Fruit fly (Drosophila melanogaster): ENCODE data around the gene Plp.
A peak's percentile ranks its signal among the peaks of the same experiment; 100 is the strongest.

Gene Plp

DNA sequence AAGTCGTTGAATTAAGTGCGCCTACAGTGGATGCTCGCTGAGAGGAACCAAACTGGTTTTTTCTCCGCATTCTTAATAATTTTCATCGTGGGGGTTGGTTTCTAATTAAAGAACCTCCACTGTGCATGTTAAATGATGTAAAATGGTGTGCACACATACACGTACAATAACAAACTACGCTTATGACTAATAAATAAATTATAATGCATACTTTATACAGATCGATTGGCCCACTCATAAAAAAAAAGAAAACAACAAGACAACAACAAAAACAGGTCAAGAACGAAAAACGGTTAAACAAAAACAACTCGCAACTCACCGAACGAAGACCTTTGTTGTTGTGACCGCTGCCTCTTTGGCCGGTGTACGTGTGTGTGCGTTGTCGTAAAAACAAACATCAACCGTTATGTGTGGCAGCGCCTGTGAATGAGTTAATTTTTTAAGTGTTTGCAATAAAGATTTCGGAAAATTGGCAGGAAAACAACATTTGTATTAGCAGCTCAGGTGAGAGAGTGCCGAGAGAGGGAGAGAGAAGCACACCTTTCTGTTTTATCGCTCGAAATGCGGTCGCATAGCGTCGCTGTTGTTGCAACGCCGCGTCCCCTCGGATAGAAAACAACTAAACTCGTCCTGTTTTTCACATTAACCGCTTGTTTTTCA, 465 bp downstream of the Plp start (continued):
- no peak for TF ChIP-seq CG14667 (GFP tag; IDR thresholded peaks at IDR 0.05)
- TF ChIP-seq CG15696 (tag; optimal IDR thresholded peaks at IDR 0.05), result no peak
- TF ChIP-seq CG10565 (GFP tag; optimal IDR thresholded peaks at IDR 0.05), result no peak
- TF ChIP-seq CG2712 (tag; optimal IDR thresholded peaks at IDR 0.05), result peak; percentile 19
- TF ChIP-seq Trl (optimal IDR thresholded peaks at IDR 0.05), result peak; percentile 64 to 71
- TF ChIP-seq Trl (GFP tag; optimal IDR thresholded peaks at IDR 0.05), result no peak
- no peak for TF ChIP-seq Oaz (GFP tag; IDR thresholded peaks at IDR 0.05)
- TF ChIP-seq ftz-f1 (GFP tag; optimal IDR thresholded peaks at IDR 0.05), result no peak
- no peak for TF ChIP-seq CG33557 (GFP tag; optimal IDR thresholded peaks at IDR 0.05)
- no peak for TF ChIP-seq CG16779 (GFP tag; IDR thresholded peaks at IDR 0.05)
- no peak for TF ChIP-seq CG16863 (GFP tag; optimal IDR thresholded peaks at IDR 0.05)
- no peak for TF ChIP-seq salm (tag; optimal IDR thresholded peaks at IDR 0.05)
- no peak for TF ChIP-seq HLH54F (GFP tag; optimal IDR thresholded peaks at IDR 0.05)
- no peak for TF ChIP-seq br (optimal IDR thresholded peaks at IDR 0.05)
- TF ChIP-seq CG13424 (tag; optimal IDR thresholded peaks at IDR 0.05), result no peak
- TF ChIP-seq Hr78 (GFP tag; optimal IDR thresholded peaks at IDR 0.05), result no peak
- no peak for TF ChIP-seq CG8388 (GFP tag; optimal IDR thresholded peaks at IDR 0.05)
- no peak for TF ChIP-seq Dp (GFP tag; optimal IDR thresholded peaks at IDR 0.05)
- no peak for TF ChIP-seq PHDP (tag; optimal IDR thresholded peaks at IDR 0.05)
- no peak for TF ChIP-seq Mad (GFP tag; optimal IDR thresholded peaks at IDR 0.05)
- no peak for TF ChIP-seq CG3726 (GFP tag; IDR thresholded peaks at IDR 0.05)
- TF ChIP-seq trem (tag; optimal IDR thresholded peaks at IDR 0.05), result no peak
- TF ChIP-seq CG3065 (GFP tag; optimal IDR thresholded peaks at IDR 0.05), result no peak
- TF ChIP-seq CG12769 (tag; optimal IDR thresholded peaks at IDR 0.05), result no peak
- no peak for TF ChIP-seq ind (GFP tag; optimal IDR thresholded peaks at IDR 0.05)
- no peak for TF ChIP-seq seq (GFP tag; IDR thresholded peaks at IDR 0.05)
- no peak for TF ChIP-seq p53 (GFP tag; optimal IDR thresholded peaks at IDR 0.05)
- TF ChIP-seq Hsf (GFP tag; optimal IDR thresholded peaks at IDR 0.05), result no peak
- no peak for TF ChIP-seq CkIIα-i1 (GFP tag; IDR thresholded peaks at IDR 0.05)
- TF ChIP-seq CG34422 (GFP tag; IDR thresholded peaks at IDR 0.05), result no peak; the same call in 2 of the 3 replicates
- no peak for TF ChIP-seq CrebB (tag; optimal IDR thresholded peaks at IDR 0.05)
- TF ChIP-seq gsb (GFP tag; IDR thresholded peaks at IDR 0.05), result no peak
- no peak for TF ChIP-seq CTCF (GFP tag; optimal IDR thresholded peaks at IDR 0.05)
- TF ChIP-seq CG6854 (GFP tag; optimal IDR thresholded peaks at IDR 0.05), result peak; percentile 15
- TF ChIP-seq Spps (tag; optimal IDR thresholded peaks at IDR 0.05), result no peak
- no peak for TF ChIP-seq Mes4 (GFP tag; optimal IDR thresholded peaks at IDR 0.05)
- no peak for TF ChIP-seq CG9797 (GFP tag; optimal IDR thresholded peaks at IDR 0.05)
- TF ChIP-seq Hmx (GFP tag; optimal IDR thresholded peaks at IDR 0.05), result no peak
- no peak for TF ChIP-seq CG7786 (GFP tag; optimal IDR thresholded peaks at IDR 0.05)
- no peak for TF ChIP-seq lola (GFP tag; optimal IDR thresholded peaks at IDR 0.05)
- TF ChIP-seq CG3995 (GFP tag; optimal IDR thresholded peaks at IDR 0.05), result no peak
- TF ChIP-seq ewg (GFP tag; optimal IDR thresholded peaks at IDR 0.05), result no peak
- no peak for TF ChIP-seq Dad (GFP tag; optimal IDR thresholded peaks at IDR 0.05)
- TF ChIP-seq CG6813 (GFP tag; optimal IDR thresholded peaks at IDR 0.05), result no peak
- TF ChIP-seq onecut (GFP tag; IDR thresholded peaks at IDR 0.05), result no peak
- no peak for TF ChIP-seq exex (tag; optimal IDR thresholded peaks at IDR 0.05)
- no peak for TF ChIP-seq wek (GFP tag; optimal IDR thresholded peaks at IDR 0.05)
- TF ChIP-seq CG7963 (GFP tag; IDR thresholded peaks at IDR 0.05; ENCODE audit: partially characterized antibody), result no peak
- TF ChIP-seq HmgD (GFP tag; optimal IDR thresholded peaks at IDR 0.05), result no peak
- no peak for TF ChIP-seq CG13287 (GFP tag; IDR thresholded peaks at IDR 0.05; ENCODE audit: partially characterized antibody)
- no peak for TF ChIP-seq dmrt11E (tag; optimal IDR thresholded peaks at IDR 0.05)
- TF ChIP-seq Oli (tag; optimal IDR thresholded peaks at IDR 0.05), result no peak

Measured in whole organism, embryonic.